Worm (Caenorhabditis elegans) whole organism, L4 larva: Measurements from ENCODE around the gene C17G10.6.

ENCODE experiments used
- F10B5.3 ChIP-seq: sonication (generic microtip); optimal IDR thresholded peaks from 2 replicates; lab custom pipeline; 2016; ENCODE audit warnings: mild to moderate bottlenecking, missing genetic modification characterization, missing compliant biosample characterization
- F26F4.8 ChIP-seq: fragments of 200-800 bp; sonication (Bioruptor generic); conservative IDR thresholded peaks from 2 replicates; pipeline ENCODE4 v1.3.6; 2022; ENCODE audit warnings: missing genetic modification characterization, missing compliant biosample characterization
- F44E2.7 ChIP-seq: fragments of 200-800 bp; sonication (Bioruptor generic); IDR thresholded peaks from 2 replicates; pipeline ENCODE4 v2.1.2; 2022; ENCODE audit warnings: missing genetic modification characterization, missing compliant biosample characterization
- R02D3.7 ChIP-seq: fragments of 150-350 bp; sonication (generic microtip); optimal IDR thresholded peaks from 3 replicates; lab custom pipeline; 2014; ENCODE audit warnings: missing biosample characterization, missing genetic modification characterization
- T20F7.1 ChIP-seq: fragments of 200-800 bp; sonication (Bioruptor generic); optimal IDR thresholded peaks from 2 replicates; lab custom pipeline; 2018; ENCODE audit warnings: mild to moderate bottlenecking, missing genetic modification characterization, missing compliant biosample characterization
- Y48G9A.11 ChIP-seq: fragments of 200-800 bp; sonication (Bioruptor generic); IDR thresholded peaks from 2 replicates; pipeline ENCODE4 v1.3.6; 2022; ENCODE audit warnings: missing genetic modification reagents, missing genetic modification characterization, missing compliant biosample characterization
- aly-2 ChIP-seq: sonication (generic microtip); optimal IDR thresholded peaks from 2 replicates; lab custom pipeline; 2018; ENCODE audit warnings: missing biosample characterization, missing genetic modification characterization
- ceh-32 ChIP-seq: sonication (generic microtip); optimal IDR thresholded peaks from 2 replicates; lab custom pipeline; 2016; ENCODE audit warnings: mild to moderate bottlenecking, missing genetic modification characterization, missing compliant biosample characterization; ENCODE audit not compliant: poor library complexity
- ctbp-1 ChIP-seq: fragments of 200-800 bp; sonication (Bioruptor generic); IDR thresholded peaks from 2 replicates; pipeline ENCODE4 v1.3.6; 2022; ENCODE audit warnings: missing genetic modification reagents, missing genetic modification characterization, missing compliant biosample characterization
- dmd-6 ChIP-seq: fragments of 200-800 bp; sonication (Bioruptor generic); IDR thresholded peaks from 2 replicates; pipeline ENCODE4 v1.3.6; 2022; ENCODE audit warnings: missing genetic modification reagents, missing genetic modification characterization, missing compliant biosample characterization
- dpl-1 ChIP-seq: fragments of 150-350 bp; optimal IDR thresholded peaks from 2 replicates; lab custom pipeline; 2014; ENCODE audit warnings: missing biosample characterization, missing genetic modification reagents, missing genetic modification characterization
- dve-1 ChIP-seq: sonication (generic microtip); optimal IDR thresholded peaks from 2 replicates; lab custom pipeline; 2017; ENCODE audit warnings: antibody characterized with exemption, mild to moderate bottlenecking, missing genetic modification characterization, missing compliant biosample characterization; ENCODE audit not compliant: insufficient read depth
- fos-1 ChIP-seq: fragments of 150-350 bp; optimal IDR thresholded peaks from 2 replicates; lab custom pipeline; 2014; ENCODE audit warnings: missing biosample characterization, missing genetic modification characterization
- gei-8 ChIP-seq: fragments of 200-800 bp; sonication (Bioruptor generic); optimal IDR thresholded peaks from 2 replicates; lab custom pipeline; 2018; ENCODE audit warnings: mild to moderate bottlenecking, missing genetic modification characterization, missing compliant biosample characterization
- hif-1 ChIP-seq, 2 experiments: sonication (generic microtip); optimal IDR thresholded peaks; 2 replicates each; lab custom pipeline; 2016 to 2017; ENCODE audit warnings: missing compliant biosample characterization in 2 of 2, missing genetic modification characterization in 2 of 2, missing genetic modification reagents in 2 of 2, missing genotype in 2 of 2, mild to moderate bottlenecking in 1 of 2
- hlh-30 ChIP-seq: sonication (generic microtip); optimal IDR thresholded peaks from 2 replicates; lab custom pipeline; 2017; ENCODE audit warnings: antibody characterized with exemption, mild to moderate bottlenecking, missing genetic modification characterization, missing compliant biosample characterization; ENCODE audit not compliant: insufficient read depth
- lin-13 ChIP-seq: fragments of 150-350 bp; optimal IDR thresholded peaks from 2 replicates; lab custom pipeline; 2014; ENCODE audit warnings: missing biosample characterization, missing genetic modification reagents, missing genetic modification characterization
- lin-15B ChIP-seq: fragments of 150-350 bp; sonication (generic microtip); optimal IDR thresholded peaks from 3 replicates; lab custom pipeline; 2014; ENCODE audit warnings: missing biosample characterization, missing genetic modification characterization
- lin-38 ChIP-seq: fragments of 200-800 bp; sonication (Bioruptor generic); IDR thresholded peaks from 2 replicates; pipeline ENCODE4 v1.3.6; 2022; ENCODE audit warnings: missing genetic modification reagents, missing genetic modification characterization, missing compliant biosample characterization
- lir-3 ChIP-seq: sonication (generic microtip); optimal IDR thresholded peaks from 2 replicates; lab custom pipeline; 2016; ENCODE audit warnings: mild to moderate bottlenecking, missing genetic modification characterization, missing compliant biosample characterization
- lsy-2 ChIP-seq, 2 experiments: fragments of 150-350 bp in 1 of 2; sonication (generic microtip) in 1 of 2; optimal IDR thresholded peaks; 2 replicates each; lab custom pipeline; 2014 to 2017; ENCODE audit warnings: missing biosample characterization in 2 of 2, missing genetic modification characterization in 2 of 2
- madf-9 ChIP-seq: fragments of 200-800 bp; sonication (Bioruptor generic); conservative IDR thresholded peaks from 2 replicates; pipeline ENCODE4 v1.3.6; 2022; ENCODE audit warnings: missing genetic modification reagents, missing genetic modification characterization, missing compliant biosample characterization
- mdl-1 ChIP-seq, 2 experiments: fragments of 150-350 bp in 1 of 2; sonication (generic microtip) in 1 of 2; optimal IDR thresholded peaks; 2 replicates each; lab custom pipeline; 2014 to 2017; ENCODE audit warnings: missing biosample characterization in 2 of 2, missing genetic modification characterization in 2 of 2
- mep-1 ChIP-seq: fragments of 150-350 bp; sonication (generic microtip); optimal IDR thresholded peaks from 3 replicates; lab custom pipeline; 2014; ENCODE audit warnings: missing biosample characterization, missing genetic modification characterization
- mes-2 ChIP-seq: sonication (generic microtip); optimal IDR thresholded peaks from 2 replicates; lab custom pipeline; 2016; ENCODE audit warnings: missing genotype, mild to moderate bottlenecking, missing genetic modification characterization, missing compliant biosample characterization; ENCODE audit not compliant: poor library complexity, severe bottlenecking
- mxl-2 ChIP-seq: fragments of 200-800 bp; sonication (Bioruptor generic); conservative IDR thresholded peaks from 2 replicates; pipeline ENCODE4 v1.3.6; 2022; ENCODE audit warnings: missing genetic modification reagents, missing genetic modification characterization, missing compliant biosample characterization
- nhr-28 ChIP-seq: fragments of 150-350 bp; optimal IDR thresholded peaks from 2 replicates; lab custom pipeline; 2014; ENCODE audit warnings: missing biosample characterization, missing genetic modification characterization
- nhr-77 ChIP-seq: fragments of 150-350 bp; optimal IDR thresholded peaks from 2 replicates; lab custom pipeline; 2014; ENCODE audit warnings: missing biosample characterization, missing genetic modification characterization
- rbr-2 ChIP-seq: sonication (generic microtip); optimal IDR thresholded peaks from 2 replicates; lab custom pipeline; 2016; ENCODE audit warnings: missing genotype, missing genetic modification characterization, missing compliant biosample characterization
- saeg-2 ChIP-seq: fragments of 200-800 bp; sonication (Bioruptor generic); IDR thresholded peaks from 2 replicates; pipeline ENCODE4 v1.3.6; 2022; ENCODE audit warnings: missing genetic modification reagents, missing genetic modification characterization, missing compliant biosample characterization
- snpc-1.2 ChIP-seq: fragments of 200-800 bp; sonication (Bioruptor generic); IDR thresholded peaks from 2 replicates; pipeline ENCODE4 v1.3.6; 2022; ENCODE audit warnings: missing genetic modification reagents, missing genetic modification characterization, missing compliant biosample characterization
- spr-1 ChIP-seq: sonication (generic microtip); optimal IDR thresholded peaks from 2 replicates; lab custom pipeline; 2016; ENCODE audit warnings: mild to moderate bottlenecking, missing genetic modification characterization, missing compliant biosample characterization
- tra-1 ChIP-seq: fragments of 200-800 bp; sonication (Bioruptor generic); IDR thresholded peaks from 2 replicates; pipeline ENCODE4 v1.3.6; 2022; ENCODE audit warnings: missing genetic modification reagents, missing genetic modification characterization, missing compliant biosample characterization
- unc-130 ChIP-seq: sonication (generic microtip); optimal IDR thresholded peaks from 2 replicates; lab custom pipeline; 2016; ENCODE audit warnings: missing genetic modification reagents, missing genetic modification characterization, missing compliant biosample characterization
- unc-39 ChIP-seq: sonication (generic microtip); optimal IDR thresholded peaks from 2 replicates; lab custom pipeline; 2017; ENCODE audit warnings: missing biosample characterization, missing genetic modification characterization
- unc-62 ChIP-seq, 3 experiments: fragments of 150-350 bp in 1 of 3; sonication (generic microtip); optimal IDR thresholded peaks in 2 of 3; peaks in 1 of 3; 1 replicate in 1 of 3; 2 replicates in 2 of 3; lab custom pipeline; 2014 to 2017; ENCODE audit warnings: missing biosample characterization in 3 of 3, missing genetic modification characterization in 3 of 3, missing genetic modification reagents in 3 of 3, missing genotype in 1 of 3
- zag-1 ChIP-seq: fragments of 150-350 bp; optimal IDR thresholded peaks from 2 replicates; lab custom pipeline; 2014; ENCODE audit warnings: missing biosample characterization, missing genetic modification characterization
- zip-11 ChIP-seq: fragments of 200-800 bp; sonication (Bioruptor generic); IDR thresholded peaks from 2 replicates; pipeline ENCODE4 v1.3.6; 2022; ENCODE audit warnings: missing genetic modification characterization, missing compliant biosample characterization
- ztf-11 ChIP-seq: fragments of 150-350 bp; optimal IDR thresholded peaks from 2 replicates; lab custom pipeline; 2014; ENCODE audit warnings: missing biosample characterization, missing genetic modification characterization

Gene C17G10.6

ce11 chrII:5594210-5594764 is 8.8 kb downstream of the C17G10.6 start, which contains the start of gene ttc-4:
TSS of gene ttc-4 (plus strand) at chrII:5594714.
- no peak for TF ChIP-seq ztf-11 (tag; lab: Kevin White, UChicago)
- TF ChIP-seq hif-1 (tag; optimal IDR thresholded peaks at IDR 0.05; lab: Kevin White, UChicago) = peak in 1 of 2 experiments; percentile 82
- peak; percentile 25 for TF ChIP-seq T20F7.1 (GFP tag; lab: Kevin White, UChicago)
- TF ChIP-seq R02D3.7 (tag; lab: Kevin White, UChicago) = no peak
- no peak for TF ChIP-seq unc-39
- no peak for TF ChIP-seq lir-3 (tag; lab: Kevin White, UChicago)
- TF ChIP-seq unc-62 (GFP tag; optimal IDR thresholded peaks at IDR 0.05 in 1 of 2; lab: Kevin White, UChicago) = peak in 1 of 2 experiments; percentile 21
- TF ChIP-seq unc-62 (tag; optimal IDR thresholded peaks at IDR 0.05; lab: Kevin White, UChicago) = no peak
- TF ChIP-seq mxl-2 (GFP tag; lab: Robert Waterston, UW) = no peak
- TF ChIP-seq F10B5.3 = no peak
- TF ChIP-seq snpc-1.2 (GFP tag; lab: Robert Waterston, UW) = no peak
- peak in 1 of 2 experiments; percentile 64 for TF ChIP-seq lsy-2 (tag; optimal IDR thresholded peaks at IDR 0.05; lab: Kevin White, UChicago)
- peak; percentile 18 for TF ChIP-seq rbr-2 (tag; lab: Kevin White, UChicago)
- TF ChIP-seq aly-2 (tag; lab: Kevin White, UChicago) = no peak
- no peak for TF ChIP-seq F44E2.7 (GFP tag; lab: Robert Waterston, UW)
- TF ChIP-seq spr-1 = no peak
- TF ChIP-seq dmd-6 (GFP tag; lab: Robert Waterston, UW) = no peak
- peak; percentile 31 for TF ChIP-seq lin-13 (GFP tag; lab: Kevin White, UChicago)
- peak; percentile 39 for TF ChIP-seq dpl-1 (GFP tag; lab: Kevin White, UChicago)
- no peak for TF ChIP-seq madf-9 (GFP tag; lab: Robert Waterston, UW)
- TF ChIP-seq nhr-77 = peak; percentile 62
- TF ChIP-seq mep-1 = peak; percentile 25
- peak in 1 of 2 experiments; percentile 0 for TF ChIP-seq mdl-1 (tag; optimal IDR thresholded peaks at IDR 0.05; lab: Kevin White, UChicago)
- TF ChIP-seq ctbp-1 (GFP tag; lab: Robert Waterston, UW) = no peak
- peak; percentile 64 for TF ChIP-seq unc-130 (GFP tag; lab: Kevin White, UChicago)
- no peak for TF ChIP-seq tra-1 (GFP tag; lab: Robert Waterston, UW)
- no peak for TF ChIP-seq Y48G9A.11 (GFP tag; lab: Robert Waterston, UW)
- peak; percentile 77 for TF ChIP-seq mes-2 (tag; lab: Kevin White, UChicago)
- TF ChIP-seq lin-38 (GFP tag; lab: Robert Waterston, UW) = peak; percentile 91
- TF ChIP-seq hlh-30 (tag; lab: Kevin White, UChicago) = peak; percentile 43
- TF ChIP-seq F26F4.8 (GFP tag; lab: Robert Waterston, UW) = no peak
- TF ChIP-seq nhr-28 = peak; percentile 39
- TF ChIP-seq fos-1 (tag; lab: Kevin White, UChicago) = no peak
- TF ChIP-seq ceh-32 (tag; lab: Kevin White, UChicago) = no peak
- no peak for TF ChIP-seq zip-11 (GFP tag; lab: Robert Waterston, UW)
- no peak for TF ChIP-seq lin-15B (tag; lab: Kevin White, UChicago)
- TF ChIP-seq dve-1 = peak; percentile 54
- no peak for TF ChIP-seq gei-8 (GFP tag; lab: Kevin White, UChicago)
- no peak for TF ChIP-seq saeg-2 (GFP tag; lab: Robert Waterston, UW)
- TF ChIP-seq zag-1 (tag; lab: Kevin White, UChicago) = no peak
